Worm (Caenorhabditis elegans) whole organism, late embryonic: ENCODE measurements around the gene ddo-2.

ENCODE experiments used
- Y22D7AL.16 ChIP-seq: sonication (generic microtip); optimal IDR thresholded peaks from 2 replicates; lab custom pipeline; 2016; ENCODE audit warnings: missing genetic modification characterization, missing compliant biosample characterization
- ama-1 ChIP-seq: fragments of 150-350 bp; optimal IDR thresholded peaks from 2 replicates; lab custom pipeline; 2014
- ceh-18 ChIP-seq: sonication (generic microtip); optimal IDR thresholded peaks from 2 replicates; lab custom pipeline; 2016; ENCODE audit warnings: missing genetic modification characterization, missing compliant biosample characterization
- ceh-19 ChIP-seq: fragments of 200-800 bp; sonication (Bioruptor generic); optimal IDR thresholded peaks from 2 replicates; lab custom pipeline; 2018; ENCODE audit warnings: mild to moderate bottlenecking, missing genetic modification characterization, missing compliant biosample characterization
- elt-2 ChIP-seq: sonication (generic microtip); optimal IDR thresholded peaks from 2 replicates; lab custom pipeline; 2016; ENCODE audit warnings: missing genetic modification reagents, missing genetic modification characterization, missing compliant biosample characterization
- eyg-1 ChIP-seq: sonication (generic microtip); optimal IDR thresholded peaks from 2 replicates; lab custom pipeline; 2016; ENCODE audit warnings: missing genotype, missing genetic modification characterization, missing compliant biosample characterization
- gmeb-2 ChIP-seq: sonication (generic microtip); optimal IDR thresholded peaks from 2 replicates; lab custom pipeline; 2016; ENCODE audit warnings: missing genetic modification characterization, inconsistent platforms, missing compliant biosample characterization
- hlh-30 ChIP-seq: sonication (generic microtip); optimal IDR thresholded peaks from 2 replicates; lab custom pipeline; 2017; ENCODE audit warnings: antibody characterized with exemption, missing genetic modification characterization, missing compliant biosample characterization; ENCODE audit not compliant: insufficient read depth
- nhr-11 ChIP-seq: fragments of 150-350 bp; optimal IDR thresholded peaks from 2 replicates; lab custom pipeline; 2014; ENCODE audit warnings: missing biosample characterization, missing genetic modification characterization
- sox-2 ChIP-seq: fragments of 200-800 bp; sonication (Bioruptor generic); IDR thresholded peaks from 2 replicates; pipeline ENCODE4 v1.3.6; 2022; ENCODE audit warnings: missing genetic modification reagents, missing genetic modification characterization, missing compliant biosample characterization
- ttx-3 ChIP-seq: sonication (generic microtip); optimal IDR thresholded peaks from 2 replicates; lab custom pipeline; 2016; ENCODE audit warnings: missing genetic modification reagents, missing genetic modification characterization, missing compliant biosample characterization

ce11 chrV:7391933-7392332, 43.6 kb downstream of the ddo-2 start, which contains the start of gene fbxa-105:
- TF ChIP-seq ceh-18 (tag; lab: Kevin White, UChicago): no peak
- TF ChIP-seq ttx-3: no peak
- no peak for TF ChIP-seq sox-2 (GFP tag; lab: Robert Waterston, UW)
- TF ChIP-seq ceh-19 (GFP tag; lab: Kevin White, UChicago): no peak
- no peak for TF ChIP-seq elt-2 (tag; lab: Kevin White, UChicago)
- no peak for TF ChIP-seq ama-1
- TF ChIP-seq nhr-11 (tag; lab: Kevin White, UChicago): no peak
- TF ChIP-seq hlh-30 (tag; lab: Kevin White, UChicago): no peak
- no peak for TF ChIP-seq Y22D7AL.16 (tag; lab: Kevin White, UChicago)
- no peak for TF ChIP-seq gmeb-2 (tag; lab: Kevin White, UChicago)
- TF ChIP-seq eyg-1 (tag; lab: Kevin White, UChicago): no peak
